Worm (Caenorhabditis elegans) whole organism, early embryonic: Measurements from ENCODE around the gene T12D8.9.

Experiments
- F13C5.2 ChIP-seq: sonication (generic microtip); optimal IDR thresholded peaks from 2 replicates; lab custom pipeline; 2017; ENCODE audit warnings: mild to moderate bottlenecking, missing genetic modification characterization, inconsistent platforms, missing compliant biosample characterization
- aly-1 ChIP-seq: sonication (generic microtip); optimal IDR thresholded peaks from 2 replicates; lab custom pipeline; 2016; ENCODE audit warnings: missing genetic modification characterization, missing compliant biosample characterization
- ama-1 ChIP-seq: fragments of 150-350 bp; optimal IDR thresholded peaks from 2 replicates; lab custom pipeline; 2014
- ceh-13 ChIP-seq: fragments of 200-800 bp; sonication (Bioruptor generic); optimal IDR thresholded peaks from 2 replicates; lab custom pipeline; 2018; ENCODE audit warnings: mild to moderate bottlenecking, missing genetic modification characterization, missing compliant biosample characterization
- ceh-36 ChIP-seq: sonication (generic microtip); optimal IDR thresholded peaks from 2 replicates; lab custom pipeline; 2016; ENCODE audit warnings: missing genetic modification characterization, inconsistent platforms, missing compliant biosample characterization
- ets-7 ChIP-seq: sonication (generic microtip); optimal IDR thresholded peaks from 2 replicates; lab custom pipeline; 2016; ENCODE audit warnings: missing genotype, missing genetic modification characterization, missing compliant biosample characterization
- flt-1 ChIP-seq: fragments of 200-800 bp; sonication (Bioruptor generic); IDR thresholded peaks from 2 replicates; pipeline ENCODE4 v1.3.6; 2022; ENCODE audit warnings: missing genetic modification characterization, missing compliant biosample characterization
- hmg-4 ChIP-seq: fragments of 200-800 bp; sonication (Bioruptor generic); optimal IDR thresholded peaks from 2 replicates; lab custom pipeline; 2018; ENCODE audit warnings: mild to moderate bottlenecking, missing genetic modification characterization, missing compliant biosample characterization
- hnd-1 ChIP-seq: sonication (generic microtip); optimal IDR thresholded peaks from 2 replicates; lab custom pipeline; 2016; ENCODE audit warnings: missing genetic modification characterization, missing compliant biosample characterization
- scrt-1 ChIP-seq: fragments of 200-800 bp; sonication (Bioruptor generic); IDR thresholded peaks from 2 replicates; pipeline ENCODE4 v1.3.6; 2022; ENCODE audit warnings: missing genetic modification characterization, missing compliant biosample characterization
- tbx-11 ChIP-seq: fragments of 200-800 bp; sonication (Bioruptor generic); IDR thresholded peaks from 2 replicates; pipeline ENCODE4 v1.3.6; 2022; ENCODE audit warnings: missing genetic modification characterization, missing compliant biosample characterization
- tbx-37 ChIP-seq: fragments of 200-800 bp; sonication (Bioruptor generic); conservative IDR thresholded peaks from 2 replicates; pipeline ENCODE4 v1.3.6; 2022; ENCODE audit warnings: missing genetic modification reagents, missing genetic modification characterization, missing compliant biosample characterization

- no peak for TF ChIP-seq scrt-1
- no peak for TF ChIP-seq ceh-13 (GFP tag; lab: Kevin White, UChicago)
- no peak for TF ChIP-seq ama-1 (lab: Kevin White, UChicago)
- TF ChIP-seq F13C5.2 (tag; lab: Kevin White, UChicago): no peak
- TF ChIP-seq tbx-37: no peak
- no peak for TF ChIP-seq aly-1 (tag; lab: Kevin White, UChicago)
- TF ChIP-seq flt-1 (GFP tag; lab: Robert Waterston, UW): no peak
- no peak for TF ChIP-seq ceh-36 (tag; lab: Kevin White, UChicago)
- no peak for TF ChIP-seq hmg-4 (GFP tag; lab: Kevin White, UChicago)
- no peak for TF ChIP-seq hnd-1 (tag; lab: Kevin White, UChicago)
- TF ChIP-seq ets-7 (tag; lab: Kevin White, UChicago): no peak
- TF ChIP-seq tbx-11: no peak
Measured at ce11 chrIII:13635235-13635634, 18.3 kb downstream of the T12D8.9 start.
